Worm (Caenorhabditis elegans): ENCODE measurements around the gene pcs-1.
"Not testable (repeated sequence)": the region's sequence is repeated elsewhere in the genome, so short reads cannot be mapped to it uniquely, and the experiment has no call there.

Gene pcs-1

ce11 chrII:11566970-11567711, 10.4 kb downstream of the pcs-1 start, which contains the start of gene F54D5.5:
Gene F54D5.5, minus strand, starts transcription at chrII:11567020.
- TF ChIP-seq dao-5 (tag; optimal IDR thresholded peaks at IDR 0.05), result no peak
- no peak for TF ChIP-seq him-1 (tag; optimal IDR thresholded peaks at IDR 0.05)
- TF ChIP-seq W03F9.2 (tag; optimal IDR thresholded peaks at IDR 0.05), result no peak

- TF ChIP-seq W03F9.2 (tag; optimal IDR thresholded peaks at IDR 0.05) (no peak), him-1 (tag; optimal IDR thresholded peaks at IDR 0.05) (no peak), dao-5 (tag; optimal IDR thresholded peaks at IDR 0.05) (no peak)
Measured at ce11 chrII:11564127-11564526, 13.4 kb downstream of the pcs-1 start, which contains the start of gene F54D5.15. Gene F54D5.15, minus strand, starts transcription at chrII:11564227.

- TF ChIP-seq dao-5 (tag; optimal IDR thresholded peaks at IDR 0.05), result no peak
- no peak for TF ChIP-seq W03F9.2 (tag; optimal IDR thresholded peaks at IDR 0.05)
- TF ChIP-seq him-1 (tag; optimal IDR thresholded peaks at IDR 0.05), result no peak
Measured at ce11 chrII:11556338-11556737, 21.2 kb downstream of the pcs-1 start, which contains the start of gene F54D5.17. Gene F54D5.17, plus strand, starts transcription at chrII:11556638.

- no peak for TF ChIP-seq him-1 (tag; optimal IDR thresholded peaks at IDR 0.05)
- TF ChIP-seq dao-5 (tag; optimal IDR thresholded peaks at IDR 0.05), result no peak
- TF ChIP-seq W03F9.2 (tag; optimal IDR thresholded peaks at IDR 0.05), result no peak
Measured at ce11 chrII:11555634-11556033, 21.9 kb downstream of the pcs-1 start, which contains the start of gene F54D5.24. Gene F54D5.24, plus strand, starts transcription at chrII:11555949.

ce11 chrII:11551981-11552380, 25.6 kb downstream of the pcs-1 start, which contains the start of gene dhgd-1:
Gene dhgd-1, minus strand, starts transcription at chrII:11552081.
- TF ChIP-seq W03F9.2, dao-5, him-1 (tag; optimal IDR thresholded peaks at IDR 0.05): not testable (repeated sequence)

- peak; percentile 30 for TF ChIP-seq W03F9.2 (tag; optimal IDR thresholded peaks at IDR 0.05)
- no peak for TF ChIP-seq dao-5 (tag; optimal IDR thresholded peaks at IDR 0.05)
- TF ChIP-seq him-1 (tag; optimal IDR thresholded peaks at IDR 0.05), result no peak
Measured at ce11 chrII:11547254-11547687, 30.3 kb downstream of the pcs-1 start, which contains the start of gene F54D5.7. Gene F54D5.7, plus strand, starts transcription at chrII:11547517.

- TF ChIP-seq him-1 (tag; optimal IDR thresholded peaks at IDR 0.05) (no peak), W03F9.2 (tag; optimal IDR thresholded peaks at IDR 0.05) (no peak), dao-5 (tag; optimal IDR thresholded peaks at IDR 0.05) (no peak)
Measured at ce11 chrII:11545952-11546325, 31.6 kb downstream of the pcs-1 start.

ce11 chrII:11545299-11545951, 32.1 kb downstream of the pcs-1 start, which contains the start of gene dnj-13:
Gene dnj-13, plus strand, starts transcription at chrII:11545701.
- TF ChIP-seq him-1 (tag; optimal IDR thresholded peaks at IDR 0.05) (peak; percentile 73), dao-5 (tag; optimal IDR thresholded peaks at IDR 0.05) (peak; percentile 36), W03F9.2 (tag; optimal IDR thresholded peaks at IDR 0.05) (peak; percentile 83)

- no peak for TF ChIP-seq W03F9.2 (tag; optimal IDR thresholded peaks at IDR 0.05)
- no peak for TF ChIP-seq him-1 (tag; optimal IDR thresholded peaks at IDR 0.05)
- no peak for TF ChIP-seq dao-5 (tag; optimal IDR thresholded peaks at IDR 0.05)
Measured at ce11 chrII:11544714-11545113, 32.8 kb downstream of the pcs-1 start, which contains the start of gene F54D5.9. Gene F54D5.9, minus strand, starts transcription at chrII:11544828.

ce11 chrII:11542958-11543357, 34.6 kb downstream of the pcs-1 start:
- no peak for TF ChIP-seq dao-5 (tag; optimal IDR thresholded peaks at IDR 0.05)
- TF ChIP-seq W03F9.2 (tag; optimal IDR thresholded peaks at IDR 0.05), result no peak
- no peak for TF ChIP-seq him-1 (tag; optimal IDR thresholded peaks at IDR 0.05)

- no peak for TF ChIP-seq W03F9.2 (tag; optimal IDR thresholded peaks at IDR 0.05)
- no peak for TF ChIP-seq dao-5 (tag; optimal IDR thresholded peaks at IDR 0.05)
Measured at ce11 chrII:11542385-11542784, 35.2 kb downstream of the pcs-1 start, which contains the start of gene gtf-2E2. Gene gtf-2E2, minus strand, starts transcription at chrII:11542495.

ce11 chrII:11538741-11539140, 38.8 kb downstream of the pcs-1 start, which contains the start of gene Y62F5A.9:
Gene Y62F5A.9, minus strand, starts transcription at chrII:11538841.
- TF ChIP-seq dao-5 (tag; optimal IDR thresholded peaks at IDR 0.05), result no peak
- TF ChIP-seq him-1 (tag; optimal IDR thresholded peaks at IDR 0.05), result no peak
- TF ChIP-seq W03F9.2 (tag; optimal IDR thresholded peaks at IDR 0.05), result no peak

- TF ChIP-seq him-1 (tag; optimal IDR thresholded peaks at IDR 0.05) (no peak), W03F9.2 (tag; optimal IDR thresholded peaks at IDR 0.05) (no peak), dao-5 (tag; optimal IDR thresholded peaks at IDR 0.05) (no peak)
Measured at ce11 chrII:11537606-11538016, 39.9 kb downstream of the pcs-1 start.

- TF ChIP-seq dao-5 (tag; optimal IDR thresholded peaks at IDR 0.05) (no peak), him-1 (tag; optimal IDR thresholded peaks at IDR 0.05) (no peak), W03F9.2 (tag; optimal IDR thresholded peaks at IDR 0.05) (no peak)
Measured at ce11 chrII:11537115-11537514, 40.4 kb downstream of the pcs-1 start.
